Fruit fly (Drosophila melanogaster) whole organism, embryonic: ENCODE measurements around the gene CG33939.

Experiments used
- ATbp ChIP-seq: fragments of 200-800 bp; sonication (Bioruptor generic); optimal IDR thresholded peaks from 2 replicates; lab custom pipeline; 2017; ENCODE audit warnings: missing biosample characterization, mild to moderate bottlenecking, missing genetic modification characterization, missing genetic modification reagents
- Abd-B ChIP-seq: fragments of 200-800 bp; sonication (Bioruptor generic); optimal IDR thresholded peaks from 2 replicates; lab custom pipeline; 2018; ENCODE audit warnings: missing biosample characterization, mild to moderate bottlenecking, missing genetic modification characterization, moderate library complexity
- CG12391 ChIP-seq: fragments of 200-800 bp; sonication (Bioruptor generic); optimal IDR thresholded peaks from 3 replicates; lab custom pipeline; 2018; ENCODE audit warnings: missing biosample characterization, mild to moderate bottlenecking, missing genetic modification characterization, moderate library complexity
- CG14860 ChIP-seq: fragments of 200-800 bp; sonication (Bioruptor generic); IDR thresholded peaks from 3 replicates; pipeline ENCODE4 v1.3.6; 2022; ENCODE audit warnings: missing biosample characterization, missing genetic modification characterization; ENCODE audit not compliant: partially characterized antibody
- CG15073 ChIP-seq: fragments of 200-800 bp; sonication (Bioruptor generic); optimal IDR thresholded peaks from 2 replicates; lab custom pipeline; 2016; ENCODE audit warnings: missing biosample characterization, missing genetic modification characterization
- CG15479 ChIP-seq: fragments of 200-800 bp; sonication (Bioruptor generic); optimal IDR thresholded peaks from 3 replicates; lab custom pipeline; 2019; ENCODE audit warnings: missing biosample characterization, mild to moderate bottlenecking, missing genetic modification characterization, moderate library complexity
- CG1603 ChIP-seq: fragments of 200-800 bp; sonication (Bioruptor generic); optimal IDR thresholded peaks from 2 replicates; lab custom pipeline; 2019; ENCODE audit warnings: missing biosample characterization, mild to moderate bottlenecking, missing genetic modification characterization, moderate library complexity
- CG17385 ChIP-seq: fragments of 200-800 bp; sonication (Bioruptor generic); optimal IDR thresholded peaks from 3 replicates; lab custom pipeline; 2018; ENCODE audit warnings: missing biosample characterization, mild to moderate bottlenecking, missing genetic modification characterization
- CG33213 ChIP-seq: fragments of 200-800 bp; sonication (Bioruptor generic); optimal IDR thresholded peaks from 3 replicates; lab custom pipeline; 2016; ENCODE audit warnings: missing biosample characterization, missing genetic modification characterization
- CG6791 ChIP-seq: fragments of 200-800 bp; sonication (Bioruptor generic); IDR thresholded peaks from 3 replicates; pipeline ENCODE4 v1.3.6; 2022; ENCODE audit warnings: missing biosample characterization, missing genetic modification characterization; ENCODE audit not compliant: partially characterized antibody
- CG7839 ChIP-seq: fragments of 200-800 bp; sonication (Bioruptor generic); optimal IDR thresholded peaks from 3 replicates; lab custom pipeline; 2018; ENCODE audit warnings: missing biosample characterization, mild to moderate bottlenecking, missing genetic modification characterization, moderate library complexity
- CG7928 ChIP-seq: fragments of 200-800 bp; sonication (Bioruptor generic); optimal IDR thresholded peaks from 2 replicates; lab custom pipeline; 2017; ENCODE audit warnings: missing biosample characterization, mild to moderate bottlenecking, missing genetic modification characterization
- CG8290 ChIP-seq, 3 experiments: fragments of 200-800 bp; sonication (Bioruptor generic); optimal IDR thresholded peaks; 2 replicates each; lab custom pipeline; 2016 to 2019; ENCODE audit warnings: missing biosample characterization in 3 of 3, missing genetic modification characterization in 3 of 3, mild to moderate bottlenecking in 2 of 3, moderate library complexity in 1 of 3
- CG8359 ChIP-seq: fragments of 200-800 bp; sonication (Bioruptor generic); optimal IDR thresholded peaks from 2 replicates; lab custom pipeline; 2017; ENCODE audit warnings: missing biosample characterization, mild to moderate bottlenecking, missing genetic modification characterization, borderline replicate concordance
- CG9797 ChIP-seq: fragments of 200-800 bp; sonication (Bioruptor generic); optimal IDR thresholded peaks from 3 replicates; lab custom pipeline; 2018; ENCODE audit warnings: missing biosample characterization, mild to moderate bottlenecking, missing genetic modification characterization
- CoRest ChIP-seq: fragments of 200-800 bp; sonication (Bioruptor generic); optimal IDR thresholded peaks from 3 replicates; lab custom pipeline; 2018; ENCODE audit warnings: missing biosample characterization, mild to moderate bottlenecking, missing genetic modification characterization, moderate library complexity
- Drgx ChIP-seq: fragments of 200-800 bp; sonication (Bioruptor generic); IDR thresholded peaks from 2 replicates; pipeline ENCODE4 v1.3.6; 2022; ENCODE audit warnings: missing biosample characterization, missing genetic modification characterization
- Ets65A ChIP-seq: fragments of 200-800 bp; sonication (Bioruptor generic); peaks from one replicate; lab custom pipeline; 2016; ENCODE audit warnings: missing biosample characterization, missing genetic modification characterization
- Hr51 ChIP-seq, 2 experiments: fragments of 200-800 bp; sonication (Bioruptor generic); optimal IDR thresholded peaks; 2 replicates in 1 of 2; 3 replicates in 1 of 2; lab custom pipeline; 2016 to 2018; ENCODE audit warnings: missing biosample characterization in 2 of 2, missing genetic modification characterization in 2 of 2, mild to moderate bottlenecking in 1 of 2, moderate library complexity in 1 of 2
- MBD-R2 ChIP-seq: fragments of 200-800 bp; sonication (Bioruptor generic); IDR thresholded peaks from 2 replicates; pipeline ENCODE4 v1.3.6; 2022; ENCODE audit warnings: missing biosample characterization, missing genetic modification characterization
- Med ChIP-seq: fragments of 200-800 bp; sonication (Bioruptor generic); peaks from one replicate; lab custom pipeline; 2016; ENCODE audit warnings: missing biosample characterization, missing genetic modification characterization, mild to moderate bottlenecking, inconsistent platforms, moderate library complexity
- NC2β ChIP-seq: fragments of 200-800 bp; sonication (Bioruptor generic); optimal IDR thresholded peaks from 2 replicates; lab custom pipeline; 2016; ENCODE audit warnings: missing biosample characterization, missing genetic modification characterization
- Oli ChIP-seq: fragments of 200-800 bp; sonication (Bioruptor generic); optimal IDR thresholded peaks from 2 replicates; lab custom pipeline; 2018; ENCODE audit warnings: missing biosample characterization, mild to moderate bottlenecking, missing genetic modification characterization, moderate library complexity
- PHDP ChIP-seq: fragments of 200-800 bp; sonication (Bioruptor generic); optimal IDR thresholded peaks from 3 replicates; lab custom pipeline; 2018; ENCODE audit warnings: missing biosample characterization, mild to moderate bottlenecking, missing genetic modification characterization, moderate library complexity
- Pdp1 ChIP-seq, 2 experiments: fragments of 200-800 bp; sonication (Bioruptor generic); optimal IDR thresholded peaks; 3 replicates each; lab custom pipeline; 2016; ENCODE audit warnings: missing biosample characterization in 2 of 2, missing genetic modification characterization in 2 of 2, mild to moderate bottlenecking in 1 of 2, moderate library complexity in 1 of 2
- Sox102F ChIP-seq: fragments of 200-800 bp; sonication (Bioruptor generic); optimal IDR thresholded peaks from 2 replicates; lab custom pipeline; 2018; ENCODE audit warnings: missing biosample characterization, mild to moderate bottlenecking, missing genetic modification characterization, moderate library complexity
- Ssrp ChIP-seq: fragments of 200-800 bp; sonication (Bioruptor generic); optimal IDR thresholded peaks from 2 replicates; lab custom pipeline; 2018; ENCODE audit warnings: missing biosample characterization, mild to moderate bottlenecking, missing genetic modification characterization, moderate library complexity
- Tbp ChIP-seq: fragments of >200 bp; optimal IDR thresholded peaks from 2 replicates; lab custom pipeline; 2018; ENCODE audit warnings: missing biosample characterization, missing genetic modification characterization
- az2 ChIP-seq: fragments of 200-800 bp; sonication (Bioruptor generic); optimal IDR thresholded peaks from 3 replicates; lab custom pipeline; 2016; ENCODE audit warnings: missing biosample characterization, missing genetic modification characterization
- bbx ChIP-seq: fragments of 200-800 bp; sonication (Bioruptor generic); IDR thresholded peaks from 2 replicates; pipeline ENCODE4 v1.3.6; 2022; ENCODE audit warnings: missing biosample characterization, missing genetic modification characterization; ENCODE audit not compliant: partially characterized antibody
- bsh ChIP-seq, 2 experiments: fragments of 200-800 bp; sonication (Bioruptor generic); optimal IDR thresholded peaks; 2 replicates each; lab custom pipeline; 2017 to 2018; ENCODE audit warnings: mild to moderate bottlenecking in 2 of 2, missing biosample characterization in 2 of 2, missing genetic modification characterization in 2 of 2, moderate library complexity in 1 of 2
- dmrt11E ChIP-seq: fragments of 200-800 bp; sonication (Bioruptor generic); optimal IDR thresholded peaks from 3 replicates; lab custom pipeline; 2018; ENCODE audit warnings: missing biosample characterization, mild to moderate bottlenecking, missing genetic modification characterization, moderate library complexity
- dmrt99B ChIP-seq: fragments of 200-800 bp; sonication (Bioruptor generic); optimal IDR thresholded peaks from 2 replicates; lab custom pipeline; 2018; ENCODE audit warnings: missing biosample characterization, mild to moderate bottlenecking, missing genetic modification characterization, moderate library complexity
- ewg ChIP-seq: fragments of 200-800 bp; sonication (Bioruptor generic); optimal IDR thresholded peaks from 3 replicates; lab custom pipeline; 2017; ENCODE audit warnings: mild to moderate bottlenecking, missing biosample characterization, missing genetic modification reagents, missing genetic modification characterization
- grau ChIP-seq: fragments of 200-800 bp; optimal IDR thresholded peaks from 3 replicates; lab custom pipeline; 2019; ENCODE audit warnings: missing biosample characterization, mild to moderate bottlenecking, missing genetic modification characterization, moderate library complexity
- gro ChIP-seq: fragments of 200-800 bp; sonication (Bioruptor generic); optimal IDR thresholded peaks from 2 replicates; lab custom pipeline; 2016; ENCODE audit warnings: missing biosample characterization, missing genetic modification characterization
- gsb ChIP-seq: fragments of 200-800 bp; sonication (Bioruptor generic); IDR thresholded peaks from 2 replicates; pipeline ENCODE4 v1.3.6; 2022; ENCODE audit warnings: missing biosample characterization, missing genetic modification characterization
- nmo ChIP-seq: fragments of 200-800 bp; sonication (Bioruptor generic); optimal IDR thresholded peaks from 2 replicates; lab custom pipeline; 2018; ENCODE audit warnings: missing biosample characterization, mild to moderate bottlenecking, missing genetic modification characterization, moderate library complexity
- nom ChIP-seq: fragments of 200-800 bp; sonication (Bioruptor generic); optimal IDR thresholded peaks from 2 replicates; lab custom pipeline; 2017; ENCODE audit warnings: missing biosample characterization, missing genetic modification characterization, mild to moderate bottlenecking, moderate library complexity, missing genetic modification reagents
- row ChIP-seq: fragments of 200-800 bp; sonication (Bioruptor generic); IDR thresholded peaks from 3 replicates; pipeline ENCODE4 v1.3.6; 2022; ENCODE audit warnings: missing biosample characterization, missing genetic modification characterization
- tgo ChIP-seq: fragments of 200-800 bp; sonication (Bioruptor generic); IDR thresholded peaks from 3 replicates; pipeline ENCODE4 v1.3.6; 2022; ENCODE audit warnings: missing biosample characterization, missing genetic modification characterization
- trh ChIP-seq: fragments of 200-800 bp; sonication (Bioruptor generic); optimal IDR thresholded peaks from 2 replicates; lab custom pipeline; 2016; ENCODE audit warnings: missing biosample characterization, missing genetic modification characterization
- unpg ChIP-seq: fragments of 200-800 bp; sonication (Bioruptor generic); optimal IDR thresholded peaks from 3 replicates; lab custom pipeline; 2018; ENCODE audit warnings: missing biosample characterization, mild to moderate bottlenecking, missing genetic modification characterization, moderate library complexity
- zf30C ChIP-seq: fragments of 200-800 bp; sonication (Bioruptor generic); optimal IDR thresholded peaks from 3 replicates; lab custom pipeline; 2018; ENCODE audit warnings: missing biosample characterization, mild to moderate bottlenecking, missing genetic modification characterization

Gene CG33939

dm6 chrX:19163446-19163845, 11.3 kb downstream of the CG33939 start (continued):
- TF ChIP-seq CG15073 (GFP tag; lab: Kevin White, UChicago) (no peak), gro (GFP tag; lab: Kevin White, UChicago) (no peak), CG14860 (GFP tag; lab: Robert Waterston, UW) (no peak), CG6791 (GFP tag; lab: Robert Waterston, UW) (0 out of 3 replicates have a peak, but pooled peaks have one; percentile 22)

- TF ChIP-seq az2, result peak; percentile 23
- TF ChIP-seq CoRest (tag; lab: Kevin White, UChicago), result peak; percentile 19
- no peak for TF ChIP-seq tgo (GFP tag; lab: Robert Waterston, UW)
- TF ChIP-seq nmo, result peak; percentile 30
- TF ChIP-seq MBD-R2 (GFP tag; lab: Robert Waterston, UW), result no peak
- TF ChIP-seq CG7928, result no peak
- TF ChIP-seq Ssrp (tag; lab: Kevin White, UChicago), result peak; percentile 12
- TF ChIP-seq NC2β (GFP tag; lab: Kevin White, UChicago), result no peak
- no peak for TF ChIP-seq CG15479 (GFP tag; lab: Kevin White, UChicago)
- TF ChIP-seq Pdp1 (GFP tag; optimal IDR thresholded peaks at IDR 0.05; lab: Kevin White, UChicago), result peak in 1 of 2 experiments; percentile 89
- peak; percentile 25 for TF ChIP-seq Tbp (GFP tag; lab: Kevin White, UChicago)
- peak; percentile 87 for TF ChIP-seq Med (GFP tag; lab: Kevin White, UChicago)
- TF ChIP-seq CG1603, result peak; percentile 50
- peak; percentile 38 for TF ChIP-seq CG12391 (tag; lab: Kevin White, UChicago)
- TF ChIP-seq PHDP (tag; lab: Kevin White, UChicago), result peak; percentile 19
- TF ChIP-seq unpg (GFP tag; lab: Kevin White, UChicago), result peak; percentile 40
- 0 out of 2 replicates have a peak, but pooled peaks have one; percentile 20 for TF ChIP-seq bbx (GFP tag; lab: Robert Waterston, UW)
- TF ChIP-seq Drgx (GFP tag; lab: Robert Waterston, UW), result peak; percentile 54
- peak; percentile 9 for TF ChIP-seq ATbp (GFP tag; lab: Kevin White, UChicago)
- TF ChIP-seq trh, result no peak
- TF ChIP-seq CG8359 (GFP tag; lab: Kevin White, UChicago), result peak; percentile 99
- TF ChIP-seq Abd-B, result peak; percentile 25
- peak; percentile 6 for TF ChIP-seq ewg (GFP tag; lab: Kevin White, UChicago)
- peak; percentile 32 for TF ChIP-seq dmrt99B (tag; lab: Kevin White, UChicago)
- peak; percentile 57 for TF ChIP-seq Sox102F
- TF ChIP-seq bsh (GFP tag; optimal IDR thresholded peaks at IDR 0.05; lab: Kevin White, UChicago), result peak in 1 of 2 experiments; percentile 35
- peak; percentile 87 for TF ChIP-seq Ets65A (GFP tag; lab: Kevin White, UChicago)
- TF ChIP-seq CG7839 (tag; lab: Kevin White, UChicago), result peak; percentile 44
- peak; percentile 50 for TF ChIP-seq zf30C (GFP tag; lab: Kevin White, UChicago)
- peak; percentile 19 for TF ChIP-seq nom (GFP tag; lab: Kevin White, UChicago)
- no peak for TF ChIP-seq CG9797 (GFP tag; lab: Kevin White, UChicago)
- peak; percentile 35 for TF ChIP-seq Oli
- no peak for TF ChIP-seq gsb (GFP tag; lab: Robert Waterston, UW)
- no peak for TF ChIP-seq CG33213 (GFP tag; lab: Kevin White, UChicago)
- peak; percentile 19 for TF ChIP-seq grau
- TF ChIP-seq Hr51 (GFP tag; optimal IDR thresholded peaks at IDR 0.05; lab: Kevin White, UChicago), result peak in 1 of 2 experiments; percentile 47
- TF ChIP-seq CG8290 (GFP tag; optimal IDR thresholded peaks at IDR 0.05; lab: Kevin White, UChicago), result no peak
- peak in 1 of 2 experiments; percentile 32 for TF ChIP-seq CG8290 (tag; optimal IDR thresholded peaks at IDR 0.05; lab: Kevin White, UChicago)
- TF ChIP-seq dmrt11E, result peak; percentile 11
- peak; percentile 30; the same call in 1 of the 3 replicates for TF ChIP-seq row (GFP tag; lab: Robert Waterston, UW)
- peak; percentile 28 for TF ChIP-seq CG17385 (GFP tag; lab: Kevin White, UChicago)
Measured at dm6 chrX:19162249-19162914, 12.3 kb downstream of the CG33939 start.
